Worm (Caenorhabditis elegans): ENCODE measurements around the gene hlh-15.

The hlh-15 gene

ce11 chrX:2443304-2443703 lies 30.1 kb upstream of the hlh-15 start, which contains the start of gene T07D1.3:
Gene T07D1.3, minus strand, starts transcription at chrX:2443404.
- no peak for TF ChIP-seq tab-1 (GFP tag; IDR thresholded peaks at IDR 0.05)
- no peak for TF ChIP-seq T22C8.4 (GFP tag; IDR thresholded peaks at IDR 0.05)
- TF ChIP-seq flt-1 (GFP tag; IDR thresholded peaks at IDR 0.05) = no peak
- TF ChIP-seq ztf-29 (GFP tag; IDR thresholded peaks at IDR 0.05) = no peak
- no peak for TF ChIP-seq med-1 (GFP tag; optimal IDR thresholded peaks at IDR 0.05; ENCODE audit: insufficient read depth)
- no peak for TF ChIP-seq klf-2 (GFP tag; conservative IDR thresholded peaks at IDR 0.05)
- TF ChIP-seq ztf-23 (GFP tag; IDR thresholded peaks at IDR 0.05) = no peak
- no peak for TF ChIP-seq ref-1 (GFP tag; conservative IDR thresholded peaks at IDR 0.05)
- TF ChIP-seq cog-1 (tag; optimal IDR thresholded peaks at IDR 0.05) = no peak

ce11 chrX:2441163-2441562 lies 28.0 kb upstream of the hlh-15 start:
- TF ChIP-seq ztf-23 (GFP tag; IDR thresholded peaks at IDR 0.05) (no peak), ref-1 (GFP tag; conservative IDR thresholded peaks at IDR 0.05) (no peak), T22C8.4 (GFP tag; IDR thresholded peaks at IDR 0.05) (no peak), tab-1 (GFP tag; IDR thresholded peaks at IDR 0.05) (no peak), cog-1 (tag; optimal IDR thresholded peaks at IDR 0.05) (no peak), flt-1 (GFP tag; IDR thresholded peaks at IDR 0.05) (no peak), med-1 (GFP tag; optimal IDR thresholded peaks at IDR 0.05; ENCODE audit: insufficient read depth) (no peak), klf-2 (GFP tag; conservative IDR thresholded peaks at IDR 0.05) (no peak), ztf-29 (GFP tag; IDR thresholded peaks at IDR 0.05) (no peak)

DNA sequence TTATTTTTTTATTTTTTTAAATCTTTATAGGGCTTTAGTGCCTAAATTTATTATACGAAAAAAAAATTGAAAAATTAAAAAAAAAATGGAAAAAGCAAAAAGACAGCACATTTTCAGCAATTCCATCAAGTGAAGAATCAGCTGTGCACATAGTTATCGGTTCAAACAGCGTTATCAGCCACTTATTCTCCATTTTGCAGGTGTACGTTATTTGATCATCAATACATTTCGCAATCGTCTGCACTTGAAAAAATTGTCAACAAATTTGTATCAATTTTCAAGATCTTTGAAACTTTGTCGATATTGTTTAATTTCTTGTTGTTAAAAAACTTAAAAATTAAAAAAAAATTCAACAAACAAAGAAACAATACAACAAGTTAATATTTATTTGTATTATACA lies 26.6 kb upstream of the hlh-15 start:
- no peak for TF ChIP-seq tab-1 (GFP tag; IDR thresholded peaks at IDR 0.05)
- no peak for TF ChIP-seq T22C8.4 (GFP tag; IDR thresholded peaks at IDR 0.05)
- no peak for TF ChIP-seq cog-1 (tag; optimal IDR thresholded peaks at IDR 0.05)
- no peak for TF ChIP-seq ref-1 (GFP tag; conservative IDR thresholded peaks at IDR 0.05)
- TF ChIP-seq klf-2 (GFP tag; conservative IDR thresholded peaks at IDR 0.05) = no peak
- TF ChIP-seq ztf-29 (GFP tag; IDR thresholded peaks at IDR 0.05) = no peak
- no peak for TF ChIP-seq med-1 (GFP tag; optimal IDR thresholded peaks at IDR 0.05; ENCODE audit: insufficient read depth)
- TF ChIP-seq flt-1 (GFP tag; IDR thresholded peaks at IDR 0.05) = no peak
- TF ChIP-seq ztf-23 (GFP tag; IDR thresholded peaks at IDR 0.05) = no peak

DNA sequence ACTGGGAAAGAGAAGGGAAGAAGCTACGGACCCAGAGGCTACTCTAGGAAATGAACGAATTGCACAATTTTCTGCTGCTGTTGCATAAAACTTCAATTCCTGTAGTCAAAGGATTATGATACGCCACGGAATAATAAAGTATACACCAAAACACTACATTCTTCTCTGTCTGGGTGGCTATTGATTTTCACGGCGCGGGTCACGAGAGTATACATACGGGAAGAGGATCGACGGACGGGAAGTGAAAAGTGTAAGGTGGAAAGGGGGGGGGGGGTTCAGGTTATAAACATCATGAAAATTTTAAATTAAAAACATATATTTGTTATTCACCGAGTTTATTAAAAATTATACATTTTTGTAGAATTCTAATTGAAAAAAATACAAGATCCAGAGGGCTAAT lies 26.1 kb upstream of the hlh-15 start:
- TF ChIP-seq tab-1 (GFP tag; IDR thresholded peaks at IDR 0.05) (no peak), flt-1 (GFP tag; IDR thresholded peaks at IDR 0.05) (no peak), ztf-23 (GFP tag; IDR thresholded peaks at IDR 0.05) (no peak), klf-2 (GFP tag; conservative IDR thresholded peaks at IDR 0.05) (no peak), med-1 (GFP tag; optimal IDR thresholded peaks at IDR 0.05; ENCODE audit: insufficient read depth) (no peak), cog-1 (tag; optimal IDR thresholded peaks at IDR 0.05) (no peak), ref-1 (GFP tag; conservative IDR thresholded peaks at IDR 0.05) (no peak), T22C8.4 (GFP tag; IDR thresholded peaks at IDR 0.05) (no peak), ztf-29 (GFP tag; IDR thresholded peaks at IDR 0.05) (no peak)

DNA sequence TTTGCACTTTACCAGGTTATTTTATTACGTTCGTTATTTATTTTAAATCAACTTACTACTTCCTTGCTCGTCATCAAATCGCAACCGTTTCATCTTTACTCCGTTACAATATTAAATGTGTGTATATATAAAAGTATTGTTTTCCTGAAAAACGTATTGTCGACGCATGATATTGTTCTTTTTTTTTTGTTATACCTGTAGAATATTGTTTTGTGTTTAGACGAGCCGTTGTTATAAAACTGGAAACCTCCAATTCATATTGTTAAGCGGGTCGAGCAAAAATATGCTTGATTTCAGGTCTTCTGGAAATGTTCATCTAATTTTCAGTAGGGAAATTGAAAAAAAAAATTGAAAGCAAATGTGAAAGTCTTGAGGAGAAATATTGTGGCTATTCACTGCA lies 25.7 kb upstream of the hlh-15 start, which contains the start of gene gid-2:
gid-2 (minus strand) TSS at position 101 of the 400 bp plus-strand sequence.
- no peak for TF ChIP-seq ztf-23 (GFP tag; IDR thresholded peaks at IDR 0.05)
- TF ChIP-seq flt-1 (GFP tag; IDR thresholded peaks at IDR 0.05) = no peak
- no peak for TF ChIP-seq tab-1 (GFP tag; IDR thresholded peaks at IDR 0.05)
- TF ChIP-seq med-1 (GFP tag; optimal IDR thresholded peaks at IDR 0.05; ENCODE audit: insufficient read depth) = no peak
- TF ChIP-seq cog-1 (tag; optimal IDR thresholded peaks at IDR 0.05) = no peak
- no peak for TF ChIP-seq ztf-29 (GFP tag; IDR thresholded peaks at IDR 0.05)
- TF ChIP-seq ref-1 (GFP tag; conservative IDR thresholded peaks at IDR 0.05) = no peak
- TF ChIP-seq klf-2 (GFP tag; conservative IDR thresholded peaks at IDR 0.05) = no peak
- TF ChIP-seq T22C8.4 (GFP tag; IDR thresholded peaks at IDR 0.05) = no peak

ce11 chrX:2435353-2435752 lies 22.2 kb upstream of the hlh-15 start:
- no peak for TF ChIP-seq ztf-23 (GFP tag; IDR thresholded peaks at IDR 0.05)
- TF ChIP-seq flt-1 (GFP tag; IDR thresholded peaks at IDR 0.05) = no peak
- no peak for TF ChIP-seq ref-1 (GFP tag; conservative IDR thresholded peaks at IDR 0.05)
- TF ChIP-seq med-1 (GFP tag; optimal IDR thresholded peaks at IDR 0.05; ENCODE audit: insufficient read depth) = no peak
- TF ChIP-seq klf-2 (GFP tag; conservative IDR thresholded peaks at IDR 0.05) = no peak
- TF ChIP-seq ztf-29 (GFP tag; IDR thresholded peaks at IDR 0.05) = no peak
- no peak for TF ChIP-seq T22C8.4 (GFP tag; IDR thresholded peaks at IDR 0.05)
- no peak for TF ChIP-seq tab-1 (GFP tag; IDR thresholded peaks at IDR 0.05)

ce11 chrX:2433805-2434204 lies 20.6 kb upstream of the hlh-15 start:
- TF ChIP-seq ztf-29 (GFP tag; IDR thresholded peaks at IDR 0.05) = peak; percentile 70
- no peak for TF ChIP-seq med-1 (GFP tag; optimal IDR thresholded peaks at IDR 0.05; ENCODE audit: insufficient read depth)

DNA sequence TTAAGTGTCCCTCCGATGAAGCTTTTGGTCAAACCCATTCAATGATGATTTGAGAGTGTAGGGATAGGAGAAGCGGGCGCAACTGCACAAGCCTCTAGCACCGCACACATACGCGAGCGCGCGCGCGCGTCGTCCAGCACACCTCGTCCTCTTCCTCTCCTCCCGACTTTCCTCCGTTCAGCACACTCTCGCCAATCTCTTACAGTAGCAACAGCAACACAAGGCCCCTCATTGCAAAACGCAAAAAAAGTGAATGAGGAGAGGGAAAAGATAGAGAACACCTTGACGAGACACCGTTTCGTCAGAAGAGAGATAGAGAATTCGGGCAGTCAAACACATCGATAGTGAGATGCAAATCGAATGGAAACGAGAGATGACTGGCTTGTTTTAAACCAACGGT lies 19.3 kb upstream of the hlh-15 start:
- no peak for TF ChIP-seq klf-2 (GFP tag; conservative IDR thresholded peaks at IDR 0.05)
- TF ChIP-seq ztf-29 (GFP tag; IDR thresholded peaks at IDR 0.05) = peak; percentile 91
- TF ChIP-seq ref-1 (GFP tag; conservative IDR thresholded peaks at IDR 0.05) = no peak
- TF ChIP-seq cog-1 (tag; optimal IDR thresholded peaks at IDR 0.05) = peak; percentile 88
- no peak for TF ChIP-seq T22C8.4 (GFP tag; IDR thresholded peaks at IDR 0.05)
- TF ChIP-seq flt-1 (GFP tag; IDR thresholded peaks at IDR 0.05) = peak; percentile 65; the same call in 1 of the 2 replicates
- no peak for TF ChIP-seq ztf-23 (GFP tag; IDR thresholded peaks at IDR 0.05)

ce11 chrX:2430317-2430716 lies 17.1 kb upstream of the hlh-15 start:
- no peak for TF ChIP-seq ztf-23 (GFP tag; IDR thresholded peaks at IDR 0.05)
- no peak for TF ChIP-seq cog-1 (tag; optimal IDR thresholded peaks at IDR 0.05)
- TF ChIP-seq ztf-29 (GFP tag; IDR thresholded peaks at IDR 0.05) = no peak
- no peak for TF ChIP-seq med-1 (GFP tag; optimal IDR thresholded peaks at IDR 0.05; ENCODE audit: insufficient read depth)
- TF ChIP-seq klf-2 (GFP tag; conservative IDR thresholded peaks at IDR 0.05) = no peak
- no peak for TF ChIP-seq ref-1 (GFP tag; conservative IDR thresholded peaks at IDR 0.05)
- TF ChIP-seq T22C8.4 (GFP tag; IDR thresholded peaks at IDR 0.05) = no peak
- TF ChIP-seq tab-1 (GFP tag; IDR thresholded peaks at IDR 0.05) = no peak
- TF ChIP-seq flt-1 (GFP tag; IDR thresholded peaks at IDR 0.05) = no peak

DNA sequence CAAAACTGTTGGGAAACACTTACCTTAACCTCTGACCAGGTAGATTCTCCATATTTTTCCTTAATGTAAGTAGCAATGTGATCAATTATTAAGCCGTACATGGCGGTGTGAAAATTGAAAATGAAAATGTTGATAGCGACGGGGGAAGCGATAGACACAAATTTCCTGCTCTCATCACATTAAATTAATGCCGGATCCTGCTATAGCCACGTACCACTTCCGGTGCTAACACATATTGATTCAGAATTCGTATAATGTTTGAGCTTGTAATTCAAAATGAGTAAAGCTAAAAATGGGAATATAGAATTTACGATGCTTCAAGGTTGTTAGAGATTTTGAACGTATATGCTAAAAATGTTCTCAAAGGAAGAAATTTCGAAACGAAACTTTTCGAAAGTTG lies 14.2 kb upstream of the hlh-15 start, which contains the start of gene gcy-31:
gcy-31 (minus strand) TSS at position 101 of the 400 bp plus-strand sequence.
- TF ChIP-seq tab-1 (GFP tag; IDR thresholded peaks at IDR 0.05) = no peak
